Worm (Caenorhabditis elegans) whole organism, L4 larva: Measurements from ENCODE around the gene C41C4.9.

Experiments used
- F26F4.8 ChIP-seq: fragments of 200-800 bp; sonication (Bioruptor generic); conservative IDR thresholded peaks from 2 replicates; pipeline ENCODE4 v1.3.6; 2022; ENCODE audit warnings: missing genetic modification characterization, missing compliant biosample characterization
- F37D6.2 ChIP-seq: sonication (generic microtip); optimal IDR thresholded peaks from 2 replicates; lab custom pipeline; 2016; ENCODE audit warnings: mild to moderate bottlenecking, missing genetic modification characterization, missing compliant biosample characterization
- F44E2.7 ChIP-seq: fragments of 200-800 bp; sonication (Bioruptor generic); IDR thresholded peaks from 2 replicates; pipeline ENCODE4 v2.1.2; 2022; ENCODE audit warnings: missing genetic modification characterization, missing compliant biosample characterization
- F49E8.2 ChIP-seq: sonication (generic microtip); optimal IDR thresholded peaks from 2 replicates; lab custom pipeline; 2016; ENCODE audit warnings: missing compliant biosample characterization, mild to moderate bottlenecking, missing genetic modification characterization, borderline replicate concordance
- Y105C5A.15 ChIP-seq: fragments of 200-800 bp; sonication (Bioruptor generic); IDR thresholded peaks from 2 replicates; pipeline ENCODE4 v1.3.6; 2022; ENCODE audit warnings: missing genetic modification characterization, missing compliant biosample characterization
- Y48G9A.11 ChIP-seq: fragments of 200-800 bp; sonication (Bioruptor generic); IDR thresholded peaks from 2 replicates; pipeline ENCODE4 v1.3.6; 2022; ENCODE audit warnings: missing genetic modification reagents, missing genetic modification characterization, missing compliant biosample characterization
- Y5F2A.4 ChIP-seq: fragments of 200-800 bp; sonication (Bioruptor generic); optimal IDR thresholded peaks from 2 replicates; lab custom pipeline; 2018; ENCODE audit warnings: mild to moderate bottlenecking, missing genetic modification characterization, missing compliant biosample characterization
- Y75B8A.6 ChIP-seq: fragments of 200-800 bp; sonication (Bioruptor generic); IDR thresholded peaks from 2 replicates; pipeline ENCODE4 v1.3.6; 2022; ENCODE audit warnings: missing genetic modification reagents, missing genetic modification characterization, missing compliant biosample characterization
- ama-1 ChIP-seq: fragments of 150-350 bp; optimal IDR thresholded peaks from 2 replicates; lab custom pipeline; 2014; ENCODE audit warnings: inconsistent platforms, mixed read lengths
- arid-1 ChIP-seq: fragments of 200-800 bp; sonication (Bioruptor generic); conservative IDR thresholded peaks from 2 replicates; pipeline ENCODE4 v1.3.6; 2022; ENCODE audit warnings: missing genetic modification reagents, missing genetic modification characterization, missing compliant biosample characterization
- ceh-28 ChIP-seq: fragments of 150-350 bp; optimal IDR thresholded peaks from 2 replicates; lab custom pipeline; 2014; ENCODE audit warnings: missing biosample characterization, missing genetic modification reagents, missing genetic modification characterization
- ceh-44 ChIP-seq: fragments of 200-800 bp; sonication (Bioruptor generic); IDR thresholded peaks from 2 replicates; pipeline ENCODE4 v1.3.6; 2022; ENCODE audit warnings: missing genetic modification reagents, missing genetic modification characterization, missing compliant biosample characterization
- daf-19 ChIP-seq: fragments of 200-800 bp; sonication (Bioruptor generic); conservative IDR thresholded peaks from 2 replicates; pipeline ENCODE4 v1.3.6; 2022; ENCODE audit warnings: missing genetic modification characterization, missing compliant biosample characterization
- daf-8 ChIP-seq: fragments of 200-800 bp; sonication (Bioruptor generic); IDR thresholded peaks from 2 replicates; pipeline ENCODE4 v1.3.6; 2022; ENCODE audit warnings: missing genetic modification characterization, missing compliant biosample characterization
- dpl-1 ChIP-seq: fragments of 150-350 bp; optimal IDR thresholded peaks from 2 replicates; lab custom pipeline; 2014; ENCODE audit warnings: missing biosample characterization, missing genetic modification reagents, missing genetic modification characterization
- dve-1 ChIP-seq: sonication (generic microtip); optimal IDR thresholded peaks from 2 replicates; lab custom pipeline; 2017; ENCODE audit warnings: antibody characterized with exemption, mild to moderate bottlenecking, missing genetic modification characterization, missing compliant biosample characterization; ENCODE audit not compliant: insufficient read depth
- fos-1 ChIP-seq: fragments of 150-350 bp; optimal IDR thresholded peaks from 2 replicates; lab custom pipeline; 2014; ENCODE audit warnings: missing biosample characterization, missing genetic modification characterization
- hlh-11 ChIP-seq: fragments of 200-800 bp; sonication (Bioruptor generic); optimal IDR thresholded peaks from 2 replicates; lab custom pipeline; 2018; ENCODE audit warnings: mild to moderate bottlenecking, missing genetic modification characterization, missing compliant biosample characterization
- hlh-30 ChIP-seq: sonication (generic microtip); optimal IDR thresholded peaks from 2 replicates; lab custom pipeline; 2017; ENCODE audit warnings: antibody characterized with exemption, mild to moderate bottlenecking, missing genetic modification characterization, missing compliant biosample characterization; ENCODE audit not compliant: insufficient read depth
- jun-1 ChIP-seq: fragments of 150-350 bp; optimal IDR thresholded peaks from 2 replicates; lab custom pipeline; 2014; ENCODE audit warnings: missing biosample characterization, missing genetic modification reagents, missing genetic modification characterization
- lin-1 ChIP-seq: fragments of 200-800 bp; sonication (Bioruptor generic); IDR thresholded peaks from 2 replicates; pipeline ENCODE4 v1.3.6; 2022; ENCODE audit warnings: missing genetic modification reagents, missing genetic modification characterization, missing compliant biosample characterization
- lin-29 ChIP-seq: fragments of 200-800 bp; sonication (Bioruptor generic); IDR thresholded peaks from 2 replicates; pipeline ENCODE4 v1.3.6; 2022; ENCODE audit warnings: missing genetic modification reagents, missing genetic modification characterization, missing compliant biosample characterization
- lin-38 ChIP-seq: fragments of 200-800 bp; sonication (Bioruptor generic); IDR thresholded peaks from 2 replicates; pipeline ENCODE4 v1.3.6; 2022; ENCODE audit warnings: missing genetic modification reagents, missing genetic modification characterization, missing compliant biosample characterization
- lsy-2 ChIP-seq, 2 experiments: fragments of 150-350 bp in 1 of 2; sonication (generic microtip) in 1 of 2; optimal IDR thresholded peaks; 2 replicates each; lab custom pipeline; 2014 to 2017; ENCODE audit warnings: missing biosample characterization in 2 of 2, missing genetic modification characterization in 2 of 2
- mep-1 ChIP-seq: fragments of 150-350 bp; sonication (generic microtip); optimal IDR thresholded peaks from 3 replicates; lab custom pipeline; 2014; ENCODE audit warnings: missing biosample characterization, missing genetic modification characterization
- mes-2 ChIP-seq: sonication (generic microtip); optimal IDR thresholded peaks from 2 replicates; lab custom pipeline; 2016; ENCODE audit warnings: missing genotype, mild to moderate bottlenecking, missing genetic modification characterization, missing compliant biosample characterization; ENCODE audit not compliant: poor library complexity, severe bottlenecking
- mxl-2 ChIP-seq: fragments of 200-800 bp; sonication (Bioruptor generic); conservative IDR thresholded peaks from 2 replicates; pipeline ENCODE4 v1.3.6; 2022; ENCODE audit warnings: missing genetic modification reagents, missing genetic modification characterization, missing compliant biosample characterization
- mxl-3 ChIP-seq: fragments of 200-800 bp; sonication (Bioruptor generic); optimal IDR thresholded peaks from 2 replicates; lab custom pipeline; 2018; ENCODE audit warnings: mild to moderate bottlenecking, missing genetic modification characterization, missing compliant biosample characterization
- nhr-11 ChIP-seq: fragments of 150-350 bp; optimal IDR thresholded peaks from 2 replicates; lab custom pipeline; 2014; ENCODE audit warnings: missing biosample characterization, missing genetic modification characterization
- nhr-237 ChIP-seq: sonication (generic microtip); optimal IDR thresholded peaks from 2 replicates; lab custom pipeline; 2017; ENCODE audit warnings: missing biosample characterization, missing genetic modification characterization
- nhr-28 ChIP-seq: fragments of 150-350 bp; optimal IDR thresholded peaks from 2 replicates; lab custom pipeline; 2014; ENCODE audit warnings: missing biosample characterization, missing genetic modification characterization
- nhr-41 ChIP-seq: fragments of 200-800 bp; sonication (Bioruptor generic); IDR thresholded peaks from 2 replicates; pipeline ENCODE4 v1.3.6; 2022; ENCODE audit warnings: missing genetic modification reagents, missing genetic modification characterization, missing compliant biosample characterization
- nhr-42 ChIP-seq: fragments of 200-800 bp; sonication (Bioruptor generic); IDR thresholded peaks from 2 replicates; pipeline ENCODE4 v1.3.6; 2022; ENCODE audit warnings: missing genetic modification characterization, missing compliant biosample characterization
- nhr-6 ChIP-seq: fragments of 150-350 bp; optimal IDR thresholded peaks from 2 replicates; lab custom pipeline; 2014; ENCODE audit warnings: missing biosample characterization, missing genetic modification characterization
- pha-4 ChIP-seq, 2 experiments: fragments of 150-350 bp in 1 of 2; fragments of 200-800 bp in 1 of 2; sonication (Bioruptor generic) in 1 of 2; IDR thresholded peaks in 1 of 2; optimal IDR thresholded peaks in 1 of 2; 2 replicates each; pipeline versions ENCODE4 v1.3.6 to Lab custom; 2014 to 2022; ENCODE audit warnings: missing genetic modification characterization in 2 of 2, missing genetic modification reagents in 2 of 2, missing biosample characterization in 1 of 2, missing compliant biosample characterization in 1 of 2
- rbr-2 ChIP-seq: sonication (generic microtip); optimal IDR thresholded peaks from 2 replicates; lab custom pipeline; 2016; ENCODE audit warnings: missing genotype, missing genetic modification characterization, missing compliant biosample characterization
- saeg-2 ChIP-seq: fragments of 200-800 bp; sonication (Bioruptor generic); IDR thresholded peaks from 2 replicates; pipeline ENCODE4 v1.3.6; 2022; ENCODE audit warnings: missing genetic modification reagents, missing genetic modification characterization, missing compliant biosample characterization
- set-16 ChIP-seq: fragments of 200-800 bp; sonication (Bioruptor generic); IDR thresholded peaks from 2 replicates; pipeline ENCODE4 v1.3.6; 2022; ENCODE audit warnings: missing genetic modification reagents, missing genetic modification characterization, missing compliant biosample characterization
- snpc-1.2 ChIP-seq: fragments of 200-800 bp; sonication (Bioruptor generic); IDR thresholded peaks from 2 replicates; pipeline ENCODE4 v1.3.6; 2022; ENCODE audit warnings: missing genetic modification reagents, missing genetic modification characterization, missing compliant biosample characterization
- snpc-4 ChIP-seq: fragments of 150-350 bp; optimal IDR thresholded peaks from 2 replicates; lab custom pipeline; 2014; ENCODE audit warnings: missing biosample characterization, missing genetic modification characterization
- tra-1 ChIP-seq: fragments of 200-800 bp; sonication (Bioruptor generic); IDR thresholded peaks from 2 replicates; pipeline ENCODE4 v1.3.6; 2022; ENCODE audit warnings: missing genetic modification reagents, missing genetic modification characterization, missing compliant biosample characterization
- unc-130 ChIP-seq: sonication (generic microtip); optimal IDR thresholded peaks from 2 replicates; lab custom pipeline; 2016; ENCODE audit warnings: missing genetic modification reagents, missing genetic modification characterization, missing compliant biosample characterization
- unc-39 ChIP-seq: sonication (generic microtip); optimal IDR thresholded peaks from 2 replicates; lab custom pipeline; 2017; ENCODE audit warnings: missing biosample characterization, missing genetic modification characterization
- zfp-2 ChIP-seq: sonication (generic microtip); optimal IDR thresholded peaks from 2 replicates; lab custom pipeline; 2016; ENCODE audit warnings: mild to moderate bottlenecking, missing genetic modification characterization, missing compliant biosample characterization
- zip-11 ChIP-seq: fragments of 200-800 bp; sonication (Bioruptor generic); IDR thresholded peaks from 2 replicates; pipeline ENCODE4 v1.3.6; 2022; ENCODE audit warnings: missing genetic modification characterization, missing compliant biosample characterization
- zip-2 ChIP-seq: fragments of 150-350 bp; optimal IDR thresholded peaks from 2 replicates; lab custom pipeline; 2014; ENCODE audit warnings: missing biosample characterization, missing genetic modification characterization
- ztf-11 ChIP-seq: fragments of 150-350 bp; optimal IDR thresholded peaks from 2 replicates; lab custom pipeline; 2014; ENCODE audit warnings: missing biosample characterization, missing genetic modification characterization

C41C4.9 gene

DNA sequence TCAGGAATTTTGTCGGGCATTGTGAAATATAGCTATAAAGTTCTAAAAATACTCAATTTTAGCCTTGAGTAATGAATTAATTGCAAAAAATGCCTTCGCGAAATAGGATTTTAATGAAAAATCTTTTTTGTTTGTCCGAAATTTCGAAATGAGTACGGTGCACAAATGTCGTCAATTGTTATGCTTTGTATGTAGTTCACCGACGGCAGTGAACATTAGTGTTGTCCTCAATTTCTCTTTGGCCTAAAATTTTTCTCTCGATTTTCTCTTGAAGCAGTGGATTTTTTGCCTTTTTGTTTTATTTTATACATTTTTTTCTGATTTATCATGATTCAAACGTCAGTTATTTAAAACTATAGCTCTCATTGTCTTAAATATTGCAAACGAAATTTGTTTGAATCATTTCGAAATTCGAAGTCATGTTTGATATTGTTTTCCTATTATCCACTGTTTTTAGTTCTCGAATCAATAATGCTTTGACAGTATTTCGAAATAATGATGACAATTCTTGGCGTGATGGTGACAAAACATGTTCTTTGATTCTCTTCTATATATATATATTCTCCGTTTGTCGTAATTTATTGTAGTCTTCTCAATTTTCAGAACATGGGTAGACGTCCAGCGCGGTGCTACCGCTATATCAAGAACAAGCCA, 36.0 kb downstream of the C41C4.9 start, which contains the start of the genes ints-11 and rpl-10:
ints-11 (minus strand) TSS at position 201 of the 654 bp plus-strand sequence.
rpl-10 (plus strand) TSS at position 604 of the 654 bp plus-strand sequence.
- TF ChIP-seq unc-39 (tag; lab: Kevin White, UChicago) (no peak), mxl-3 (GFP tag; lab: Kevin White, UChicago) (no peak), lsy-2 (tag; optimal IDR thresholded peaks at IDR 0.05; lab: Kevin White, UChicago) (peak in 1 of 2 experiments; percentile 97), dve-1 (tag; lab: Kevin White, UChicago) (peak; percentile 20), lin-38 (GFP tag; lab: Robert Waterston, UW) (peak; percentile 58), ceh-28 (tag; lab: Kevin White, UChicago) (no peak), nhr-6 (tag; lab: Kevin White, UChicago) (peak; percentile 10), mep-1 (tag; lab: Kevin White, UChicago) (peak; percentile 25), mes-2 (tag; lab: Kevin White, UChicago) (peak; percentile 69), snpc-4 (tag; lab: Kevin White, UChicago) (no peak), hlh-30 (peak; percentile 51), dpl-1 (GFP tag; lab: Kevin White, UChicago) (peak; percentile 68), F37D6.2 (tag; lab: Kevin White, UChicago) (no peak), hlh-11 (tag; lab: Kevin White, UChicago) (no peak), nhr-28 (tag; lab: Kevin White, UChicago) (peak; percentile 7), nhr-41 (GFP tag; lab: Robert Waterston, UW) (no peak), ama-1 (lab: Kevin White, UChicago) (no peak)
- TF ChIP-seq, all 104 proteins: peak for 9

DNA sequence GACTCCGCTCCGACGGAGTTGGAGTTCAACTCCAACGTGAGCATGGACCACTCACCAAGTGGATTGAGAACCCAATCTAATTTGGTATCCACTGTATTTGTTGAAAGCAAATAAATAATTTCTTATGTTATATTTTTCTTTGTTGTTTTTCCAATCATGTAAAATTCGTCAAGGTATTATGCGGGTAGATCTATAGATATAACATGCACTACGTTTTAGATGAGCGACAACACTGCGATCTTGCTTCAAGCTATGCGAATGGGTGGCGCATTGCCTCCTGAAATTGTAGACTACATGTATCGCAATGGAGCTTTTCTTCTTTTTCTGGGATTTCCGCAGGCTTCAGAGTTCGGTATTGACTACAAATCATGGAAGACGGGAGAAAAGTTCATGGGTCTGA, 37.1 kb downstream of the C41C4.9 start, which contains the start of gene F10B5.2:
F10B5.2 (plus strand) TSS at position 220 of the 400 bp plus-strand sequence.
- TF ChIP-seq lin-1 (GFP tag; lab: Robert Waterston, UW) = no peak
- no peak for TF ChIP-seq set-16
- 0 out of 2 replicates have a peak, but pooled peaks have one; percentile 41 for TF ChIP-seq daf-19 (GFP tag; lab: Robert Waterston, UW)
- TF ChIP-seq Y48G9A.11 (GFP tag; lab: Robert Waterston, UW) = 0 out of 2 replicates have a peak, but pooled peaks have one; percentile 48
- peak; percentile 8 for TF ChIP-seq unc-130 (GFP tag; lab: Kevin White, UChicago)
- TF ChIP-seq unc-39 (tag; lab: Kevin White, UChicago) = no peak
- no peak for TF ChIP-seq nhr-237 (tag; lab: Kevin White, UChicago)
- TF ChIP-seq lin-29 (GFP tag; lab: Robert Waterston, UW) = no peak
- TF ChIP-seq F44E2.7 (GFP tag; lab: Robert Waterston, UW) = no peak
- TF ChIP-seq zip-2 (tag; lab: Kevin White, UChicago) = no peak
- no peak for TF ChIP-seq Y105C5A.15 (GFP tag; lab: Robert Waterston, UW)
- no peak for TF ChIP-seq fos-1 (tag; lab: Kevin White, UChicago)
- no peak for TF ChIP-seq ceh-44 (GFP tag; lab: Robert Waterston, UW)
- no peak for TF ChIP-seq nhr-11 (tag; lab: Kevin White, UChicago)
- no peak for TF ChIP-seq mxl-2 (GFP tag; lab: Robert Waterston, UW)
- no peak for TF ChIP-seq zip-11 (GFP tag; lab: Robert Waterston, UW)
- TF ChIP-seq ztf-11 (tag; lab: Kevin White, UChicago) = no peak
- no peak for TF ChIP-seq pha-4 (GFP tag; IDR thresholded peaks at IDR 0.05; lab: Robert Waterston, UW)
- TF ChIP-seq pha-4 (tag; optimal IDR thresholded peaks at IDR 0.05; lab: Kevin White, UChicago) = no peak
- peak; percentile 50 for TF ChIP-seq lin-38 (GFP tag; lab: Robert Waterston, UW)
- no peak for TF ChIP-seq Y5F2A.4 (GFP tag; lab: Kevin White, UChicago)
- TF ChIP-seq snpc-1.2 (GFP tag; lab: Robert Waterston, UW) = 0 out of 2 replicates have a peak, but pooled peaks have one; percentile 49
- no peak for TF ChIP-seq dpl-1 (GFP tag; lab: Kevin White, UChicago)
- TF ChIP-seq Y75B8A.6 (GFP tag; lab: Robert Waterston, UW) = no peak
- no peak for TF ChIP-seq jun-1 (tag; lab: Kevin White, UChicago)
- TF ChIP-seq arid-1 = 0 out of 2 replicates have a peak, but pooled peaks have one; percentile 54
- TF ChIP-seq daf-8 = no peak
- TF ChIP-seq rbr-2 = no peak
- TF ChIP-seq saeg-2 (GFP tag; lab: Robert Waterston, UW) = no peak
- no peak for TF ChIP-seq nhr-42
- peak; percentile 61 for TF ChIP-seq F49E8.2 (tag; lab: Kevin White, UChicago)
- TF ChIP-seq tra-1 (GFP tag; lab: Robert Waterston, UW) = no peak
- no peak for TF ChIP-seq zfp-2 (tag; lab: Kevin White, UChicago)
- 0 out of 2 replicates have a peak, but pooled peaks have one; percentile 48 for TF ChIP-seq F26F4.8 (GFP tag; lab: Robert Waterston, UW)
